Worm (Caenorhabditis elegans): ENCODE measurements around the gene snu-13.

Gene snu-13

ce11 chrII:10657632-10658108 lies 756 bp downstream of the snu-13 start, which contains the start of gene lact-3 (continued):
- no peak for TF ChIP-seq sdz-38 (tag; optimal IDR thresholded peaks at IDR 0.05)
- TF ChIP-seq C17E4.6 (GFP tag; IDR thresholded peaks at IDR 0.05) = no peak
- TF ChIP-seq Y53F4B.3 (GFP tag; IDR thresholded peaks at IDR 0.05) = no peak
- TF ChIP-seq him-1 (tag; optimal IDR thresholded peaks at IDR 0.05) = peak; percentile 16
- no peak for TF ChIP-seq F22D6.2 (tag; optimal IDR thresholded peaks at IDR 0.05)
- TF ChIP-seq lsy-27 (tag; optimal IDR thresholded peaks at IDR 0.05; ENCODE audit: borderline replicate concordance, insufficient read depth) = no peak
- no peak for TF ChIP-seq ztf-18 (tag; optimal IDR thresholded peaks at IDR 0.05)
- TF ChIP-seq nfya-2 (GFP tag; IDR thresholded peaks at IDR 0.05) = no peak
- TF ChIP-seq Y79H2A.3 (GFP tag; conservative IDR thresholded peaks at IDR 0.05) = 0 out of 2 replicates have a peak, but pooled peaks have one; percentile 38
- peak; percentile 52 for TF ChIP-seq lin-54 (GFP tag; optimal IDR thresholded peaks at IDR 0.05)
- no peak for TF ChIP-seq ztf-6 (GFP tag; IDR thresholded peaks at IDR 0.05)
- TF ChIP-seq zfh-2 (GFP tag; conservative IDR thresholded peaks at IDR 0.05) = 0 out of 2 replicates have a peak, but pooled peaks have one; percentile 5
- TF ChIP-seq aptf-2 (GFP tag; conservative IDR thresholded peaks at IDR 0.05) = no peak
- peak; percentile 80 for TF ChIP-seq hrde-1 (tag; optimal IDR thresholded peaks at IDR 0.05; ENCODE audit: borderline replicate concordance)
- TF ChIP-seq nfyb-1 (GFP tag; IDR thresholded peaks at IDR 0.05) = peak; percentile 63; the same call in 1 of the 2 replicates
- 0 out of 2 replicates have a peak, but pooled peaks have one; percentile 13 for TF ChIP-seq egl-44 (GFP tag; IDR thresholded peaks at IDR 0.05)
- peak; percentile 35 for TF ChIP-seq tbp1 (GFP tag; optimal IDR thresholded peaks at IDR 0.05)
- TF ChIP-seq ceh-91 (GFP tag; IDR thresholded peaks at IDR 0.05) = 0 out of 2 replicates have a peak, but pooled peaks have one; percentile 16
- TF ChIP-seq attf-5 (GFP tag; optimal IDR thresholded peaks at IDR 0.05) = no peak
- TF ChIP-seq tlf-1 (GFP tag; optimal IDR thresholded peaks at IDR 0.05) = peak; percentile 13
- TF ChIP-seq Y56A3A.18 (GFP tag; IDR thresholded peaks at IDR 0.05) = peak; percentile 25; the same call in 1 of the 2 replicates
- TF ChIP-seq T26A5.8 (tag; optimal IDR thresholded peaks at IDR 0.05) = no peak

ce11 chrII:10656395-10656794 lies 2.0 kb downstream of the snu-13 start:
- TF ChIP-seq hlh-12 (tag; optimal IDR thresholded peaks at IDR 0.05) = no peak
- peak; percentile 42 for TF ChIP-seq nhr-80 (tag; optimal IDR thresholded peaks at IDR 0.05)

- TF ChIP-seq nhr-90 (tag; optimal IDR thresholded peaks at IDR 0.05) (no peak), chd-7 (tag; optimal IDR thresholded peaks at IDR 0.05) (no peak), sdz-38 (tag; optimal IDR thresholded peaks at IDR 0.05) (no peak), snpc-1.3 (tag; optimal IDR thresholded peaks at IDR 0.05; ENCODE audit: insufficient read depth) (no peak), F10E7.11 (tag; optimal IDR thresholded peaks at IDR 0.05) (no peak), tbx-9 (tag; optimal IDR thresholded peaks at IDR 0.05; ENCODE audit: borderline replicate concordance) (no peak)
Observed at ce11 chrII:10654435-10654834, 4.0 kb downstream of the snu-13 start.

- no peak for TF ChIP-seq let-526 (GFP tag; IDR thresholded peaks at IDR 0.05)
- no peak for TF ChIP-seq Y79H2A.3 (GFP tag; conservative IDR thresholded peaks at IDR 0.05)
- no peak for TF ChIP-seq tbp1 (GFP tag; optimal IDR thresholded peaks at IDR 0.05)
- no peak for TF ChIP-seq madf-10 (tag; optimal IDR thresholded peaks at IDR 0.05)
- no peak for TF ChIP-seq hmg-20 (GFP tag; IDR thresholded peaks at IDR 0.05)
- TF ChIP-seq nhr-80 (tag; optimal IDR thresholded peaks at IDR 0.05) = peak; percentile 72
Observed at ce11 chrII:10653559-10653958, 4.9 kb downstream of the snu-13 start.

- TF ChIP-seq ztf-25 (GFP tag; IDR thresholded peaks at IDR 0.05) (0 out of 2 replicates have a peak, but pooled peaks have one; percentile 22), B0336.3 (GFP tag; IDR thresholded peaks at IDR 0.05) (peak; percentile 38; the same call in 1 of the 2 replicates), Y95B8A.8 (GFP tag; IDR thresholded peaks at IDR 0.05) (no peak), zfh-2 (GFP tag; conservative IDR thresholded peaks at IDR 0.05) (peak; percentile 50), ceh-91 (GFP tag; IDR thresholded peaks at IDR 0.05) (0 out of 2 replicates have a peak, but pooled peaks have one; percentile 23), F52B5.7 (tag; optimal IDR thresholded peaks at IDR 0.05) (no peak)
Observed at ce11 chrII:10652112-10652511, 6.3 kb downstream of the snu-13 start, which contains the start of gene nphp-1. nphp-1 (minus strand) TSS chrII:10652256.

Measured in whole organism, young adult.